Worm (Caenorhabditis elegans): ENCODE data around the gene Y60A3A.24.

DNA sequence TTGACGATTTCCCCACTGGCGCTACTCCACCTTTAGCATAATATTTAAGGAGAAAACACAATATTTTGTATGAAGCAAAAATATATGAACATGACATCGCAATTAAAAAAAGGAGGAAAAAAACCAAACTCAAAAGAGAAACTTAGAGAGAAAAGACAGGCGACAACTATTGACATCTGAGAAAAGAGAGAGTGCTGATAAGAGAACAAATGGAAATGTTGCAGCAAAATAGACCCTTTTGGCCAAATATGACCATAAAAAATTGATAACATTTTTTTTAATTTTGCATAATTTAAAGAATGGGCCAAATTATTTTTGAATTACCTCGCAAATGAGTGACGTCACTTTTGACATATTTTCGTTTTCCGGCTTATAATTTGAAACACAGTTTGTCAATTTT, 13.0 kb upstream of the Y60A3A.24 start:
- no peak for TF ChIP-seq mab-5 (tag; optimal IDR thresholded peaks at IDR 0.05)
- TF ChIP-seq ham-2 (GFP tag; optimal IDR thresholded peaks at IDR 0.05), result no peak
- no peak for TF ChIP-seq blmp-1 (tag; optimal IDR thresholded peaks at IDR 0.05)
- TF ChIP-seq snpc-4 (tag; optimal IDR thresholded peaks at IDR 0.05), result no peak
- no peak for TF ChIP-seq ceh-83 (GFP tag; optimal IDR thresholded peaks at IDR 0.05)
- no peak for TF ChIP-seq nhr-28 (tag; optimal IDR thresholded peaks at IDR 0.05)
